Worm (Caenorhabditis elegans) whole organism, L1 larva: Measurements from ENCODE around the gene Y55D9A.2.

Source experiments
- elt-2 ChIP-seq: sonication (generic microtip); optimal IDR thresholded peaks from 2 replicates; lab custom pipeline; 2016; ENCODE audit warnings: missing genetic modification characterization, mild to moderate bottlenecking, inconsistent platforms, missing compliant biosample characterization, missing genetic modification reagents
- hlh-17 ChIP-seq: fragments of 200-800 bp; sonication (Bioruptor generic); optimal IDR thresholded peaks from 2 replicates; lab custom pipeline; 2018; ENCODE audit warnings: missing genetic modification characterization, mild to moderate bottlenecking, missing compliant biosample characterization, moderate library complexity, borderline replicate concordance
- lir-3 ChIP-seq: sonication (generic microtip); optimal IDR thresholded peaks from 2 replicates; lab custom pipeline; 2016; ENCODE audit warnings: mild to moderate bottlenecking, missing genetic modification characterization, moderate library complexity, missing compliant biosample characterization; ENCODE audit not compliant: poor library complexity
- mef-2 ChIP-seq: fragments of 150-350 bp; optimal IDR thresholded peaks from 2 replicates; lab custom pipeline; 2014; ENCODE audit warnings: missing biosample characterization, missing genetic modification characterization
- nhr-76 ChIP-seq: sonication (generic microtip); optimal IDR thresholded peaks from 2 replicates; lab custom pipeline; 2017; ENCODE audit warnings: missing biosample characterization, missing genetic modification characterization
- nhr-90 ChIP-seq: sonication (generic microtip); optimal IDR thresholded peaks from 2 replicates; lab custom pipeline; 2016; ENCODE audit warnings: mild to moderate bottlenecking, missing genetic modification characterization, missing compliant biosample characterization; ENCODE audit not compliant: poor library complexity
- snpc-4 ChIP-seq: fragments of 150-350 bp; optimal IDR thresholded peaks from 2 replicates; lab custom pipeline; 2014; ENCODE audit warnings: missing biosample characterization, missing genetic modification characterization

DNA sequence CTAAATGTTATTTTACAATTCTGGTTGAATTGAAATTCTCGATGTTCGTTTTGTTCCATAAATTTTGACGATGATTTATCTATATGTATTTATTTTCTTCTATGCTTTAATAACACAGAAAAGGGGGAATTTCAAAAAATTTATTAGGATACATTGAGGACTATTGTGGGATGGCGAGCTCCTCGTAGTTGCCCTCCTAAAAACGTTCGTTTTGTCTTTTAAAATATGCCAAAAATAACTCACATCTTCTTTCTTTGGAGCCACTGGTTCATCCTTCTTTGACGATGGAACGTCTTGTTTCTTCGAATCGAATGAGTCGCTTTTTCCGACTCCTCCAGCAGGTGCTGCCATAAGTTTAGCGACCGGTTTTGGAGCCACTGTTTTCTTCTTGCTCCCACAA, 34.7 kb downstream of the Y55D9A.2 start:
- TF ChIP-seq mef-2 (tag; lab: Kevin White, UChicago) (no peak), hlh-17 (GFP tag; lab: Kevin White, UChicago) (no peak), nhr-76 (tag; lab: Kevin White, UChicago) (no peak), elt-2 (tag; lab: Kevin White, UChicago) (no peak), snpc-4 (tag; lab: Kevin White, UChicago) (no peak), nhr-90 (tag; lab: Kevin White, UChicago) (no peak), lir-3 (no peak)
